Worm (Caenorhabditis elegans) whole organism, L4 larva: Measurements from ENCODE around the gene twk-25.
A peak's percentile ranks its signal among the peaks of the same experiment; 100 is the strongest.

Experiments
- D1046.2 ChIP-seq: fragments of 200-800 bp; sonication (Bioruptor generic); IDR thresholded peaks from 2 replicates; pipeline ENCODE4 v1.3.6; 2022; ENCODE audit warnings: missing genetic modification characterization, missing compliant biosample characterization
- F10B5.3 ChIP-seq: sonication (generic microtip); optimal IDR thresholded peaks from 2 replicates; lab custom pipeline; 2016; ENCODE audit warnings: mild to moderate bottlenecking, missing genetic modification characterization, missing compliant biosample characterization
- F37D6.2 ChIP-seq: sonication (generic microtip); optimal IDR thresholded peaks from 2 replicates; lab custom pipeline; 2016; ENCODE audit warnings: mild to moderate bottlenecking, missing genetic modification characterization, missing compliant biosample characterization
- T26A8.4 ChIP-seq: fragments of 200-800 bp; sonication (Bioruptor generic); IDR thresholded peaks from 2 replicates; pipeline ENCODE4 v1.3.6; 2022; ENCODE audit warnings: missing genetic modification characterization, missing compliant biosample characterization
- ama-1 ChIP-seq: fragments of 150-350 bp; optimal IDR thresholded peaks from 2 replicates; lab custom pipeline; 2014; ENCODE audit warnings: inconsistent platforms, mixed read lengths
- arid-1 ChIP-seq: fragments of 200-800 bp; sonication (Bioruptor generic); conservative IDR thresholded peaks from 2 replicates; pipeline ENCODE4 v1.3.6; 2022; ENCODE audit warnings: missing genetic modification reagents, missing genetic modification characterization, missing compliant biosample characterization
- ceh-44 ChIP-seq: fragments of 200-800 bp; sonication (Bioruptor generic); IDR thresholded peaks from 2 replicates; pipeline ENCODE4 v1.3.6; 2022; ENCODE audit warnings: missing genetic modification reagents, missing genetic modification characterization, missing compliant biosample characterization
- ces-1 ChIP-seq: fragments of 150-350 bp; sonication (generic microtip); optimal IDR thresholded peaks from 4 replicates; lab custom pipeline; 2014; ENCODE audit warnings: missing biosample characterization, missing genetic modification reagents, missing genetic modification characterization
- dmd-8 ChIP-seq: fragments of 200-800 bp; sonication (Bioruptor generic); IDR thresholded peaks from 2 replicates; pipeline ENCODE4 v1.3.6; 2022; ENCODE audit warnings: missing genetic modification characterization, missing compliant biosample characterization
- dpl-1 ChIP-seq: fragments of 150-350 bp; optimal IDR thresholded peaks from 2 replicates; lab custom pipeline; 2014; ENCODE audit warnings: missing biosample characterization, missing genetic modification reagents, missing genetic modification characterization
- duxl-1 ChIP-seq: sonication (generic microtip); optimal IDR thresholded peaks from 2 replicates; lab custom pipeline; 2016; ENCODE audit warnings: mild to moderate bottlenecking, missing genetic modification characterization, moderate library complexity, missing compliant biosample characterization; ENCODE audit not compliant: poor library complexity
- dve-1 ChIP-seq: sonication (generic microtip); optimal IDR thresholded peaks from 2 replicates; lab custom pipeline; 2017; ENCODE audit warnings: antibody characterized with exemption, mild to moderate bottlenecking, missing genetic modification characterization, missing compliant biosample characterization; ENCODE audit not compliant: insufficient read depth
- egl-43 ChIP-seq: fragments of 200-800 bp; sonication (Bioruptor generic); IDR thresholded peaks from 2 replicates; pipeline ENCODE4 v1.3.6; 2022; ENCODE audit warnings: missing genetic modification reagents, missing genetic modification characterization, missing compliant biosample characterization
- fkh-10 ChIP-seq: fragments of 150-350 bp; optimal IDR thresholded peaks from 2 replicates; lab custom pipeline; 2014; ENCODE audit warnings: missing biosample characterization, missing genetic modification reagents, missing genetic modification characterization
- hif-1 ChIP-seq, 2 experiments: sonication (generic microtip); optimal IDR thresholded peaks; 2 replicates each; lab custom pipeline; 2016 to 2017; ENCODE audit warnings: missing compliant biosample characterization in 2 of 2, missing genetic modification characterization in 2 of 2, missing genetic modification reagents in 2 of 2, missing genotype in 2 of 2, mild to moderate bottlenecking in 1 of 2
- hlh-11 ChIP-seq: fragments of 200-800 bp; sonication (Bioruptor generic); optimal IDR thresholded peaks from 2 replicates; lab custom pipeline; 2018; ENCODE audit warnings: mild to moderate bottlenecking, missing genetic modification characterization, missing compliant biosample characterization
- hlh-30 ChIP-seq: sonication (generic microtip); optimal IDR thresholded peaks from 2 replicates; lab custom pipeline; 2017; ENCODE audit warnings: antibody characterized with exemption, mild to moderate bottlenecking, missing genetic modification characterization, missing compliant biosample characterization; ENCODE audit not compliant: insufficient read depth
- hmg-1.1 ChIP-seq: fragments of 200-800 bp; sonication (Bioruptor generic); IDR thresholded peaks from 2 replicates; pipeline ENCODE4 v1.3.6; 2022; ENCODE audit warnings: missing genetic modification reagents, missing genetic modification characterization, missing compliant biosample characterization
- lin-1 ChIP-seq: fragments of 200-800 bp; sonication (Bioruptor generic); IDR thresholded peaks from 2 replicates; pipeline ENCODE4 v1.3.6; 2022; ENCODE audit warnings: missing genetic modification reagents, missing genetic modification characterization, missing compliant biosample characterization
- lin-13 ChIP-seq: fragments of 150-350 bp; optimal IDR thresholded peaks from 2 replicates; lab custom pipeline; 2014; ENCODE audit warnings: missing biosample characterization, missing genetic modification reagents, missing genetic modification characterization
- lir-3 ChIP-seq: sonication (generic microtip); optimal IDR thresholded peaks from 2 replicates; lab custom pipeline; 2016; ENCODE audit warnings: mild to moderate bottlenecking, missing genetic modification characterization, missing compliant biosample characterization
- lsy-2 ChIP-seq, 2 experiments: fragments of 150-350 bp in 1 of 2; sonication (generic microtip) in 1 of 2; optimal IDR thresholded peaks; 2 replicates each; lab custom pipeline; 2014 to 2017; ENCODE audit warnings: missing biosample characterization in 2 of 2, missing genetic modification characterization in 2 of 2
- mes-2 ChIP-seq: sonication (generic microtip); optimal IDR thresholded peaks from 2 replicates; lab custom pipeline; 2016; ENCODE audit warnings: missing genotype, mild to moderate bottlenecking, missing genetic modification characterization, missing compliant biosample characterization; ENCODE audit not compliant: poor library complexity, severe bottlenecking
- mxl-3 ChIP-seq: fragments of 200-800 bp; sonication (Bioruptor generic); optimal IDR thresholded peaks from 2 replicates; lab custom pipeline; 2018; ENCODE audit warnings: mild to moderate bottlenecking, missing genetic modification characterization, missing compliant biosample characterization
- nhr-11 ChIP-seq: fragments of 150-350 bp; optimal IDR thresholded peaks from 2 replicates; lab custom pipeline; 2014; ENCODE audit warnings: missing biosample characterization, missing genetic modification characterization
- nhr-25 ChIP-seq: sonication (generic microtip); optimal IDR thresholded peaks from 2 replicates; lab custom pipeline; 2017; ENCODE audit warnings: missing genetic modification characterization, mild to moderate bottlenecking, missing compliant biosample characterization, antibody characterized with exemption, moderate library complexity, borderline replicate concordance; ENCODE audit not compliant: insufficient read depth
- nhr-28 ChIP-seq: fragments of 150-350 bp; optimal IDR thresholded peaks from 2 replicates; lab custom pipeline; 2014; ENCODE audit warnings: missing biosample characterization, missing genetic modification characterization
- nhr-41 ChIP-seq: fragments of 200-800 bp; sonication (Bioruptor generic); IDR thresholded peaks from 2 replicates; pipeline ENCODE4 v1.3.6; 2022; ENCODE audit warnings: missing genetic modification reagents, missing genetic modification characterization, missing compliant biosample characterization
- nhr-42 ChIP-seq: fragments of 200-800 bp; sonication (Bioruptor generic); IDR thresholded peaks from 2 replicates; pipeline ENCODE4 v1.3.6; 2022; ENCODE audit warnings: missing genetic modification characterization, missing compliant biosample characterization
- nhr-77 ChIP-seq: fragments of 150-350 bp; optimal IDR thresholded peaks from 2 replicates; lab custom pipeline; 2014; ENCODE audit warnings: missing biosample characterization, missing genetic modification characterization
- pha-4 ChIP-seq, 2 experiments: fragments of 150-350 bp in 1 of 2; fragments of 200-800 bp in 1 of 2; sonication (Bioruptor generic) in 1 of 2; IDR thresholded peaks in 1 of 2; optimal IDR thresholded peaks in 1 of 2; 2 replicates each; pipeline versions ENCODE4 v1.3.6 to Lab custom; 2014 to 2022; ENCODE audit warnings: missing genetic modification characterization in 2 of 2, missing genetic modification reagents in 2 of 2, missing biosample characterization in 1 of 2, missing compliant biosample characterization in 1 of 2
- rbr-2 ChIP-seq: sonication (generic microtip); optimal IDR thresholded peaks from 2 replicates; lab custom pipeline; 2016; ENCODE audit warnings: missing genotype, missing genetic modification characterization, missing compliant biosample characterization
- saeg-2 ChIP-seq: fragments of 200-800 bp; sonication (Bioruptor generic); IDR thresholded peaks from 2 replicates; pipeline ENCODE4 v1.3.6; 2022; ENCODE audit warnings: missing genetic modification reagents, missing genetic modification characterization, missing compliant biosample characterization
- tra-1 ChIP-seq: fragments of 200-800 bp; sonication (Bioruptor generic); IDR thresholded peaks from 2 replicates; pipeline ENCODE4 v1.3.6; 2022; ENCODE audit warnings: missing genetic modification reagents, missing genetic modification characterization, missing compliant biosample characterization
- vab-7 ChIP-seq: fragments of 200-800 bp; sonication (Bioruptor generic); IDR thresholded peaks from 2 replicates; pipeline ENCODE4 v1.3.6; 2022; ENCODE audit warnings: missing genetic modification reagents, missing genetic modification characterization, missing compliant biosample characterization
- zip-11 ChIP-seq: fragments of 200-800 bp; sonication (Bioruptor generic); IDR thresholded peaks from 2 replicates; pipeline ENCODE4 v1.3.6; 2022; ENCODE audit warnings: missing genetic modification characterization, missing compliant biosample characterization

Gene twk-25

ce11 chrIV:11524241-11524692 lies 19.8 kb downstream of the twk-25 start, which contains the start of gene mep-1 (continued):
- TF ChIP-seq zip-11 (GFP tag; lab: Robert Waterston, UW): no peak
- TF ChIP-seq mxl-3 (GFP tag; lab: Kevin White, UChicago): peak; percentile 37
- TF ChIP-seq arid-1: 0 out of 2 replicates have a peak, but pooled peaks have one; percentile 24
- peak in 1 of 2 experiments; percentile 14 for TF ChIP-seq hif-1 (tag; optimal IDR thresholded peaks at IDR 0.05; lab: Kevin White, UChicago)
- no peak for TF ChIP-seq ces-1
- TF ChIP-seq nhr-28 (tag; lab: Kevin White, UChicago): no peak
- TF ChIP-seq nhr-42 (GFP tag; lab: Robert Waterston, UW): 0 out of 2 replicates have a peak, but pooled peaks have one; percentile 66
- TF ChIP-seq T26A8.4 (GFP tag; lab: Robert Waterston, UW): peak; percentile 57
- 0 out of 2 replicates have a peak, but pooled peaks have one; percentile 66 for TF ChIP-seq D1046.2 (GFP tag; lab: Robert Waterston, UW)
- TF ChIP-seq hlh-30 (tag; lab: Kevin White, UChicago): peak; percentile 6
- TF ChIP-seq ceh-44 (GFP tag; lab: Robert Waterston, UW): no peak
- TF ChIP-seq duxl-1 (tag; lab: Kevin White, UChicago): peak; percentile 33
- TF ChIP-seq lin-13 (GFP tag; lab: Kevin White, UChicago): peak; percentile 51
- TF ChIP-seq saeg-2 (GFP tag; lab: Robert Waterston, UW): 0 out of 2 replicates have a peak, but pooled peaks have one; percentile 41
- 0 out of 2 replicates have a peak, but pooled peaks have one; percentile 55 for TF ChIP-seq vab-7 (GFP tag; lab: Robert Waterston, UW)
- TF ChIP-seq egl-43 (GFP tag; lab: Robert Waterston, UW): peak; percentile 67
- peak; percentile 51 for TF ChIP-seq nhr-25 (tag; lab: Kevin White, UChicago)
- peak; percentile 66 for TF ChIP-seq mes-2 (tag; lab: Kevin White, UChicago)
- peak; percentile 82 for TF ChIP-seq rbr-2 (tag; lab: Kevin White, UChicago)
- peak; percentile 74 for TF ChIP-seq F37D6.2 (tag; lab: Kevin White, UChicago)
- peak; percentile 58 for TF ChIP-seq pha-4 (GFP tag; IDR thresholded peaks at IDR 0.05; lab: Robert Waterston, UW)
- no peak for TF ChIP-seq pha-4 (tag; optimal IDR thresholded peaks at IDR 0.05; lab: Kevin White, UChicago)
- TF ChIP-seq lin-1: no peak
- TF ChIP-seq fkh-10: peak; percentile 4
- TF ChIP-seq lir-3 (tag; lab: Kevin White, UChicago): peak; percentile 71
- TF ChIP-seq nhr-77 (tag; lab: Kevin White, UChicago): peak; percentile 12
- TF ChIP-seq hlh-11 (tag; lab: Kevin White, UChicago): peak; percentile 86
- peak; percentile 3 to 76 for TF ChIP-seq lsy-2 (tag; optimal IDR thresholded peaks at IDR 0.05; lab: Kevin White, UChicago)
- TF ChIP-seq F10B5.3: peak; percentile 15
- peak; percentile 71 for TF ChIP-seq ama-1 (lab: Kevin White, UChicago)
- TF ChIP-seq hmg-1.1 (GFP tag; lab: Robert Waterston, UW): peak; percentile 84
- TF ChIP-seq dpl-1 (GFP tag; lab: Kevin White, UChicago): peak; percentile 65
- TF ChIP-seq dve-1 (tag; lab: Kevin White, UChicago): peak; percentile 6

DNA sequence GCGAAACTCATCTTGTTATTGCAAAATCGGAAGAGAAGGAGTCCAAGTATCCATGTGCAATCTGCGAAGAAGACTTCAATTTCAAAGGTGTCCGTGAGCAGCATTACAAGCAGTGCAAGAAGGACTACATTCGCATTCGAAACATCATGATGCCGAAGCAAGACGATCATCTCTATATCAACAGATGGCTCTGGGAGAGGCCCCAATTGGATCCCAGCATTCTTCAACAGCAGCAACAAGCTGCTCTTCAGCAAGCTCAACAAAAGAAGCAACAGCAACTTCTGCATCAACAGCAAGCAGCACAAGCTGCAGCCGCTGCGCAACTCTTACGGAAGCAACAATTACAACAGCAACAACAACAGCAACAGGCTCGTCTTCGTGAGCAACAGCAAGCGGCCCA lies 21.7 kb downstream of the twk-25 start:
- 0 out of 2 replicates have a peak, but pooled peaks have one; percentile 2 for TF ChIP-seq egl-43 (GFP tag; lab: Robert Waterston, UW)
- TF ChIP-seq tra-1 (GFP tag; lab: Robert Waterston, UW): no peak
- no peak for TF ChIP-seq nhr-11 (tag; lab: Kevin White, UChicago)
- TF ChIP-seq dmd-8: no peak
- TF ChIP-seq nhr-41 (GFP tag; lab: Robert Waterston, UW): no peak
- TF ChIP-seq ceh-44 (GFP tag; lab: Robert Waterston, UW): no peak
